Worm (Caenorhabditis elegans): ENCODE data around the gene srd-2.

Gene srd-2

DNA sequence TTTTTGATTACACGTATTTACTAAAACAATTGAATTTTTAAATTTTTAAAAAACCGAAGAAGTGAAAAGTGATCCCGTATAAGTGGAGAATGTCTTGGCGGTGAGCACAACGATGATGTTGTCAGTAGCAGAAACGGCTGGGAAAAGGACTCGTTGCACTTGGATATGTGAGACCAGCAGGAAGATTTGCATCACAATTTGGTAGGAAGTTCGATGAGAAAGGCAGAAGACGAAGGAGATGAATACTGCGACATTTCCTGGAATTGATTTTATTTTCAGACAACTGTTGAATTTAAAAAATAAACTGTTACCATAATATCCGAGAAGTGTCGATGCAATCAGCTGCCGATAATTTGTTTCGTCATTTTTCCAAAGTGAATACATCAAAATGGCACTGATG lies 12.2 kb upstream of the srd-2 start, which contains the start of gene R05H5.4:
TSS of gene R05H5.4 (minus strand) at position 101 of the 400 bp plus-strand sequence.
- TF ChIP-seq F23B12.7 (tag; optimal IDR thresholded peaks at IDR 0.05; ENCODE audit: insufficient read depth) (no peak), aptf-3 (GFP tag; IDR thresholded peaks at IDR 0.05) (no peak), egrh-3 (GFP tag; IDR thresholded peaks at IDR 0.05) (no peak), madf-3 (GFP tag; IDR thresholded peaks at IDR 0.05) (0 out of 2 replicates have a peak, but pooled peaks have one; percentile 33)

DNA sequence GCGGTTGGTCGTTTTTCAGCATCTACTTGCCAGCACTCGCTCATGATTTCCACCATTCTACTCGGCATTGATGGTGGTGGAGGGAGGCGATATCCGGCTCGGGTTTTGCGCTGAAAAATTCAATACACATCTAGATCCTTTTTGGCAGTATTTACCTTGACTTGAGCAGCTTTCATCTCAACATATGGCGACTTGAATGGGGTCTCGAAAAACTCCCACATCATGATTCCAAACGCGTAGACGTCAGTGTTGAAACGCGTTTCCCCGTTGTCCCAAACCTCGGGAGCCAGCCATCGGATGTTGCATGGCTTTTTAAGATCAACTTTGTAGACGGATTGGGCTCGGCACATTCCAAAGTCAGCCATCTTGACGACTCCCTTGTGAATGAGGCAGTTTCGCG lies 10.8 kb upstream of the srd-2 start:
- no peak for TF ChIP-seq C17E4.6 (GFP tag; IDR thresholded peaks at IDR 0.05)
- peak; percentile 38; the same call in 1 of the 2 replicates for TF ChIP-seq B0336.3 (GFP tag; IDR thresholded peaks at IDR 0.05)
- no peak for TF ChIP-seq rpc-1 (optimal IDR thresholded peaks at IDR 0.05)
- TF ChIP-seq rpc-1 (tag; optimal IDR thresholded peaks at IDR 0.05): no peak
- no peak for TF ChIP-seq snpc-3.4 (tag; optimal IDR thresholded peaks at IDR 0.05)
- no peak for TF ChIP-seq Y56A3A.18 (GFP tag; IDR thresholded peaks at IDR 0.05)
- TF ChIP-seq mxl-1 (tag; optimal IDR thresholded peaks at IDR 0.05): no peak
- TF ChIP-seq K12H6.12 (tag; optimal IDR thresholded peaks at IDR 0.05): no peak
- no peak for TF ChIP-seq F49E8.2 (tag; optimal IDR thresholded peaks at IDR 0.05; ENCODE audit: insufficient read depth)

DNA sequence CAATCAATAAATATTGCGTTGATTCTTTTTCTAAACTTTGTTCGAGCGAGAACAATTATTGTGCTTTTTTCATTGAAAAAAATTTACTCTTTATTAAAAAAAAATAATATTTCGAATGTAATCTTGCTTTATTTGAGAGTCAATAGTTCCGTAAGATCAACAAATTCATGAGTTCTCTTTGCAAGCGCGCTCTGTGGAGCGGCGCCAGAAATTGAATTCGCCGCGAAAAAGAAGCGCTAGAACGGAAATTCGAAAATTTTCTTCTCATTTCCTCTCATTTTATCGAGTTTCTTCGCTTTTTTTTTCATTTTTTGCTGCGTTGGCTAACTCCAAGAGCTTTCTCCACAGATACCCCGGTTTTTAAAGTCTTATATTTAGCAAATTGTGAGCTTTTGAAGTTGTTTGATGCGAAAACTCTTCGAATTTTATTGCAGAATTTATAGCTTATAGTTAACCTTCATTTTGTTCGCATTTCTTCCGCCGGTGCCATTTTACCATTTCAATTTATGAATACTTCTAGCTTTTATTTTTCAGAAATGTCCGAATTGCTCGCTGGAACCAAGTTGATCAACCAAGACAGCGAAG lies 9.5 kb upstream of the srd-2 start, which contains the start of gene R05H5.3:
TSS of gene R05H5.3 (plus strand) at position 535 of the 585 bp plus-strand sequence.
- TF ChIP-seq B0336.3 (GFP tag; IDR thresholded peaks at IDR 0.05) (no peak), F49E8.2 (tag; optimal IDR thresholded peaks at IDR 0.05; ENCODE audit: insufficient read depth) (peak; percentile 74), nhr-120 (GFP tag; IDR thresholded peaks at IDR 0.05) (no peak), bed-1 (GFP tag; IDR thresholded peaks at IDR 0.05) (no peak), ceh-40 (GFP tag; IDR thresholded peaks at IDR 0.05) (no peak), madf-8 (GFP tag; conservative IDR thresholded peaks at IDR 0.05) (peak; percentile 91), dox-1 (GFP tag; IDR thresholded peaks at IDR 0.05) (no peak), efl-1 (GFP tag; optimal IDR thresholded peaks at IDR 0.05) (peak; percentile 96), mxl-1 (tag; optimal IDR thresholded peaks at IDR 0.05) (no peak), unc-62 (GFP tag; optimal IDR thresholded peaks at IDR 0.05) (no peak), Y53G8AR.9 (GFP tag; conservative IDR thresholded peaks at IDR 0.05) (no peak), tlf-1 (GFP tag; optimal IDR thresholded peaks at IDR 0.05) (peak; percentile 58), ceh-27 (GFP tag; optimal IDR thresholded peaks at IDR 0.05) (no peak), attf-5 (GFP tag; optimal IDR thresholded peaks at IDR 0.05) (peak; percentile 76), ZK185.1 (tag; optimal IDR thresholded peaks at IDR 0.05; ENCODE audit: poor library complexity, severe bottlenecking) (peak; percentile 18), F33H1.4 (GFP tag; IDR thresholded peaks at IDR 0.05) (peak; percentile 79), nhr-90 (tag; optimal IDR thresholded peaks at IDR 0.05) (no peak), ztf-3 (GFP tag; optimal IDR thresholded peaks at IDR 0.05) (no peak), Y53F4B.3 (GFP tag; IDR thresholded peaks at IDR 0.05) (no peak), rcor-1 (GFP tag; IDR thresholded peaks at IDR 0.05) (no peak; the same call in 1 of the 2 replicates), ccch-3 (GFP tag; optimal IDR thresholded peaks at IDR 0.05) (no peak), atf-7 (tag; optimal IDR thresholded peaks at IDR 0.05) (no peak), mel-28 (tag; optimal IDR thresholded peaks at IDR 0.05; ENCODE audit: borderline replicate concordance) (no peak), hmg-1.2 (GFP tag; IDR thresholded peaks at IDR 0.05) (peak; percentile 66; the same call in 1 of the 2 replicates), attf-6 (GFP tag; IDR thresholded peaks at IDR 0.05) (peak; percentile 49; the same call in 1 of the 2 replicates), nhr-179 (tag; optimal IDR thresholded peaks at IDR 0.05) (no peak), ets-4 (GFP tag; optimal IDR thresholded peaks at IDR 0.05) (no peak), ceh-91 (GFP tag; IDR thresholded peaks at IDR 0.05) (peak; percentile 94), him-1 (tag; optimal IDR thresholded peaks at IDR 0.05) (peak; percentile 74), xnd-1 (tag; optimal IDR thresholded peaks at IDR 0.05) (peak; percentile 81), zim-3 (tag; optimal IDR thresholded peaks at IDR 0.05) (no peak), egrh-3 (GFP tag; IDR thresholded peaks at IDR 0.05) (peak; percentile 64), aptf-2 (GFP tag; conservative IDR thresholded peaks at IDR 0.05) (0 out of 2 replicates have a peak, but pooled peaks have one; percentile 56), nhr-27 (tag; optimal IDR thresholded peaks at IDR 0.05) (no peak), sptf-2 (GFP tag; optimal IDR thresholded peaks at IDR 0.05) (no peak)
